Fruit fly (Drosophila melanogaster) whole organism, larva: Measurements from ENCODE around the gene CG31347.

ENCODE experiments used
- noc ChIP-seq: fragments of 200-800 bp; sonication (Bioruptor generic); optimal IDR thresholded peaks from 3 replicates; lab custom pipeline; 2019; ENCODE audit warnings: missing biosample characterization, mild to moderate bottlenecking, missing genetic modification characterization, moderate library complexity

The CG31347 gene

DNA sequence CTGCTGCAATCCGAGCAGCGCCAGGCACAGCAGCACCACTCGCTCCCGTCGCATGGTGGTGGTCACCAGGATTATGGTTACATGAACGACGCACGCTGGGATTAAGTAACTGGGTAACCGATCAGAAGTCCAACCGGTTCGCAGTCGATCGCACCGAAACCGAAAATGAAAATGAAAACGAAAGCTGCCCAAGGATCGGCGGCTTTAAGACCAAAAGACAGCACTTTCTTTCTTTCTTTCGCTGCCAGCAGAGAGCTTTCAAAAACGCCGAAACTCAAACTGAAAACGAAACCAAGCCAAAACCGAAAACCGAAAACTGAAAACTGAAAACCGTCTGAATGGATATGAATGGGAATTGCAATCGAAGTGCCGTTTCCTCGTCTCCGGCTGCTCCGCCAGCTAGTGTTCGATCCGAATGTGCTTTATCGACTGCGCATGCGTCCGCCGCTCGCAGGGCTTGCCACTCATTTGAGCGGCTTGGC, 50.3 kb downstream of the CG31347 start, which contains the start of gene CG6753:
Gene CG6753 (minus strand): TSS at position 432 of the 482 bp plus-strand sequence.
- TF ChIP-seq noc (tag; lab: Kevin White, UChicago): no peak
